Fruit fly (Drosophila melanogaster): Measurements from ENCODE around the gene Cp38.

- TF ChIP-seq Ravus (GFP tag; IDR thresholded peaks at IDR 0.05) (no peak), CG43689 (GFP tag; IDR thresholded peaks at IDR 0.05) (no peak), CG18599 (GFP tag; optimal IDR thresholded peaks at IDR 0.05) (no peak), CG10543 (GFP tag; optimal IDR thresholded peaks at IDR 0.05) (no peak), CG17385 (GFP tag; optimal IDR thresholded peaks at IDR 0.05) (no peak), Rx (GFP tag; IDR thresholded peaks at IDR 0.05) (no peak), pita (GFP tag; optimal IDR thresholded peaks at IDR 0.05) (no peak), amos (GFP tag; IDR thresholded peaks at IDR 0.05; ENCODE audit: partially characterized antibody) (no peak)
Observed at dm6 chrX:8496362-8496761, 14.7 kb downstream of the Cp38 start.
